Worm (Caenorhabditis elegans): ENCODE results near the gene T04F3.3.

DNA sequence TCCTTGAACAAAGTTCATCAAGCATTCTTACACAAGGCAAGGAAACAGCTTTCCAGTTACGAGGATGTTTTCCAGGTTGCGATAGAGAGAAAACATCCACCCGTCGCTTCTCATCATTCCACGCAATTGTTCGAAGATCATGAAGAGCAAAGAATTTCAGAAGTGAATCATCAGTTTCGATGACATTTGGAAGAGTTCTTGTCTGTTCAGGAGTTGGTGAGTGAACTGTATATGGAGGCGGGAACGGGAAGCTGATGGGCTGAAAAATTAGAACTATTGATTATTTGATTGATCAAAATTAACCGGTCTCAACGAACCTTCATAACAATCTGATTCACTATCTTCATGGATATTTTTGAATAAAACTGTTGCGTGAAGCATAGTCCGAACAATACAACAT lies 26.7 kb upstream of the T04F3.3 start:
- TF ChIP-seq ztf-23 (GFP tag; IDR thresholded peaks at IDR 0.05) = no peak
- no peak for TF ChIP-seq flt-1 (GFP tag; IDR thresholded peaks at IDR 0.05)
- TF ChIP-seq cog-1 (tag; optimal IDR thresholded peaks at IDR 0.05) = no peak
- no peak for TF ChIP-seq ztf-29 (GFP tag; IDR thresholded peaks at IDR 0.05)
- no peak for TF ChIP-seq ref-1 (GFP tag; conservative IDR thresholded peaks at IDR 0.05)
- TF ChIP-seq T22C8.4 (GFP tag; IDR thresholded peaks at IDR 0.05) = no peak
